Fruit fly (Drosophila melanogaster) whole organism, embryonic: ENCODE results near the gene Yp1.

Experiments used
- BEAF-32 ChIP-seq: fragments of 200-800 bp; sonication (Bioruptor generic); optimal IDR thresholded peaks from 3 replicates; lab custom pipeline; 2017; ENCODE audit warnings: missing biosample characterization, missing genetic modification characterization, mild to moderate bottlenecking, moderate library complexity, missing genetic modification reagents
- Bgb ChIP-seq: fragments of 200-800 bp; sonication (Bioruptor generic); IDR thresholded peaks from 2 replicates; pipeline ENCODE4 v1.3.6; 2022; ENCODE audit warnings: missing biosample characterization, missing genetic modification characterization; ENCODE audit not compliant: partially characterized antibody
- CG10565 ChIP-seq: fragments of 200-800 bp; sonication (Bioruptor generic); optimal IDR thresholded peaks from 3 replicates; lab custom pipeline; 2016; ENCODE audit warnings: missing biosample characterization, mild to moderate bottlenecking, missing genetic modification characterization
- CG13287 ChIP-seq: fragments of 200-800 bp; sonication (Bioruptor generic); IDR thresholded peaks from 2 replicates; pipeline ENCODE4 v1.3.6; 2022; ENCODE audit warnings: missing biosample characterization, missing genetic modification characterization; ENCODE audit not compliant: partially characterized antibody
- CG14860 ChIP-seq: fragments of 200-800 bp; sonication (Bioruptor generic); IDR thresholded peaks from 3 replicates; pipeline ENCODE4 v1.3.6; 2022; ENCODE audit warnings: missing biosample characterization, missing genetic modification characterization; ENCODE audit not compliant: partially characterized antibody
- CG16813 ChIP-seq: fragments of 200-800 bp; sonication (Bioruptor generic); IDR thresholded peaks from 3 replicates; pipeline ENCODE4 v1.3.6; 2022; ENCODE audit warnings: missing biosample characterization, missing genetic modification characterization; ENCODE audit not compliant: partially characterized antibody
- CG3065 ChIP-seq: fragments of 200-800 bp; sonication (Bioruptor generic); optimal IDR thresholded peaks from 2 replicates; lab custom pipeline; 2016; ENCODE audit warnings: missing biosample characterization, missing genetic modification characterization
- CG32532 ChIP-seq: fragments of 200-800 bp; sonication (Bioruptor generic); IDR thresholded peaks from 2 replicates; pipeline ENCODE4 v1.3.6; 2022; ENCODE audit warnings: missing biosample characterization, missing genetic modification characterization
- CG3847 ChIP-seq: fragments of 200-800 bp; sonication (Bioruptor generic); IDR thresholded peaks from 2 replicates; pipeline ENCODE4 v1.3.6; 2022; ENCODE audit warnings: missing biosample characterization, missing genetic modification characterization
- CG6254 ChIP-seq: fragments of 200-800 bp; sonication (Bioruptor generic); optimal IDR thresholded peaks from 3 replicates; lab custom pipeline; 2017; ENCODE audit warnings: mild to moderate bottlenecking, missing biosample characterization, missing genetic modification reagents, missing genetic modification characterization
- CG6272 ChIP-seq: fragments of 200-800 bp; sonication (Bioruptor generic); IDR thresholded peaks from 2 replicates; pipeline ENCODE4 v1.3.6; 2022; ENCODE audit warnings: missing biosample characterization, missing genetic modification characterization
- CG6791 ChIP-seq: fragments of 200-800 bp; sonication (Bioruptor generic); IDR thresholded peaks from 3 replicates; pipeline ENCODE4 v1.3.6; 2022; ENCODE audit warnings: missing biosample characterization, missing genetic modification characterization; ENCODE audit not compliant: partially characterized antibody
- CG9437 ChIP-seq: fragments of 200-800 bp; sonication (Bioruptor generic); optimal IDR thresholded peaks from 2 replicates; lab custom pipeline; 2018; ENCODE audit warnings: missing biosample characterization, mild to moderate bottlenecking, missing genetic modification characterization
- CG9797 ChIP-seq: fragments of 200-800 bp; sonication (Bioruptor generic); optimal IDR thresholded peaks from 3 replicates; lab custom pipeline; 2018; ENCODE audit warnings: missing biosample characterization, mild to moderate bottlenecking, missing genetic modification characterization
- Doc3 ChIP-seq: fragments of 200-800 bp; sonication (Bioruptor generic); IDR thresholded peaks from 3 replicates; pipeline ENCODE4 v1.3.6; 2022; ENCODE audit warnings: missing biosample characterization, missing genetic modification characterization; ENCODE audit not compliant: partially characterized antibody
- Dref ChIP-seq: fragments of 200-800 bp; sonication (Bioruptor generic); IDR thresholded peaks from 2 replicates; pipeline ENCODE4 v1.3.6; 2022; ENCODE audit warnings: missing biosample characterization, missing genetic modification characterization
- Fer1 ChIP-seq: fragments of 200-800 bp; sonication (Bioruptor generic); optimal IDR thresholded peaks from 2 replicates; lab custom pipeline; 2017; ENCODE audit warnings: missing biosample characterization, mild to moderate bottlenecking, missing genetic modification characterization
- HLH4C ChIP-seq: fragments of 200-800 bp; sonication (Bioruptor generic); IDR thresholded peaks from 3 replicates; pipeline ENCODE4 v1.3.6; 2022; ENCODE audit warnings: missing biosample characterization, missing genetic modification characterization; ENCODE audit not compliant: partially characterized antibody
- Hr39 ChIP-seq: fragments of >200 bp; optimal IDR thresholded peaks from 2 replicates; lab custom pipeline; 2017
- Med ChIP-seq: fragments of 200-800 bp; sonication (Bioruptor generic); peaks from one replicate; lab custom pipeline; 2016; ENCODE audit warnings: missing biosample characterization, missing genetic modification characterization, mild to moderate bottlenecking, inconsistent platforms, moderate library complexity
- Opbp ChIP-seq: fragments of 200-800 bp; sonication (Bioruptor generic); IDR thresholded peaks from 3 replicates; pipeline ENCODE4 v1.3.6; 2022; ENCODE audit warnings: missing biosample characterization, missing genetic modification characterization; ENCODE audit not compliant: partially characterized antibody
- Rfx ChIP-seq: fragments of 200-800 bp; sonication (Bioruptor generic); IDR thresholded peaks from 2 replicates; pipeline ENCODE4 v1.3.6; 2022; ENCODE audit warnings: missing biosample characterization, missing genetic modification characterization
- Scr ChIP-seq: fragments of 200-800 bp; sonication (Bioruptor generic); IDR thresholded peaks from 2 replicates; pipeline ENCODE4 v1.3.6; 2022; ENCODE audit warnings: missing biosample characterization, missing genetic modification characterization; ENCODE audit not compliant: partially characterized antibody
- Sry-δ ChIP-seq: fragments of 200-800 bp; sonication (Bioruptor generic); optimal IDR thresholded peaks from 2 replicates; lab custom pipeline; 2016; ENCODE audit warnings: missing biosample characterization, missing genetic modification characterization
- amos ChIP-seq: fragments of 200-800 bp; sonication (Bioruptor generic); IDR thresholded peaks from 2 replicates; pipeline ENCODE4 v1.3.6; 2022; ENCODE audit warnings: missing biosample characterization, missing genetic modification characterization; ENCODE audit not compliant: partially characterized antibody
- bbx ChIP-seq: fragments of 200-800 bp; sonication (Bioruptor generic); IDR thresholded peaks from 2 replicates; pipeline ENCODE4 v1.3.6; 2022; ENCODE audit warnings: missing biosample characterization, missing genetic modification characterization; ENCODE audit not compliant: partially characterized antibody
- crol ChIP-seq: fragments of 200-800 bp; sonication (Bioruptor generic); IDR thresholded peaks from 2 replicates; pipeline ENCODE4 v1.3.6; 2022; ENCODE audit warnings: missing biosample characterization, missing genetic modification characterization
- gfzf ChIP-seq: fragments of 200-800 bp; sonication (Bioruptor generic); optimal IDR thresholded peaks from 2 replicates; lab custom pipeline; 2016; ENCODE audit warnings: missing biosample characterization, mild to moderate bottlenecking, missing genetic modification characterization, moderate library complexity
- hbn ChIP-seq: fragments of 200-800 bp; sonication (Bioruptor generic); IDR thresholded peaks from 2 replicates; pipeline ENCODE4 v1.3.6; 2022; ENCODE audit warnings: missing biosample characterization, missing genetic modification characterization; ENCODE audit not compliant: partially characterized antibody
- knrl ChIP-seq: fragments of 200-800 bp; sonication (Bioruptor generic); IDR thresholded peaks from 3 replicates; pipeline ENCODE4 v1.3.6; 2022; ENCODE audit warnings: missing biosample characterization, missing genetic modification characterization; ENCODE audit not compliant: partially characterized antibody
- row ChIP-seq: fragments of 200-800 bp; sonication (Bioruptor generic); IDR thresholded peaks from 3 replicates; pipeline ENCODE4 v1.3.6; 2022; ENCODE audit warnings: missing biosample characterization, missing genetic modification characterization
- slbo ChIP-seq: fragments of 200-800 bp; sonication (Bioruptor generic); IDR thresholded peaks from 2 replicates; pipeline ENCODE4 v1.3.6; 2022; ENCODE audit warnings: missing biosample characterization, missing genetic modification characterization
- tup ChIP-seq: fragments of 200-800 bp; sonication (Bioruptor generic); optimal IDR thresholded peaks from 2 replicates; lab custom pipeline; 2016; ENCODE audit warnings: missing biosample characterization, mild to moderate bottlenecking, missing genetic modification characterization, moderate library complexity
- vnd ChIP-seq: fragments of 200-800 bp; sonication (Bioruptor generic); IDR thresholded peaks from 3 replicates; pipeline ENCODE4 v1.3.6; 2022; ENCODE audit warnings: missing biosample characterization, missing genetic modification characterization; ENCODE audit not compliant: partially characterized antibody
- vvl ChIP-seq: fragments of 200-800 bp; sonication (Bioruptor generic); IDR thresholded peaks from 2 replicates; pipeline ENCODE4 v1.3.6; 2022; ENCODE audit warnings: missing biosample characterization, missing genetic modification characterization
- z ChIP-seq: fragments of 200-800 bp; sonication (Bioruptor generic); IDR thresholded peaks from 3 replicates; pipeline ENCODE4 v1.3.6; 2022; ENCODE audit warnings: missing biosample characterization, missing genetic modification characterization
- zfh1 ChIP-seq: fragments of 200-800 bp; sonication (Bioruptor generic); IDR thresholded peaks from 3 replicates; pipeline ENCODE4 v1.3.6; 2022; ENCODE audit warnings: missing biosample characterization, missing genetic modification characterization

The Yp1 gene

DNA sequence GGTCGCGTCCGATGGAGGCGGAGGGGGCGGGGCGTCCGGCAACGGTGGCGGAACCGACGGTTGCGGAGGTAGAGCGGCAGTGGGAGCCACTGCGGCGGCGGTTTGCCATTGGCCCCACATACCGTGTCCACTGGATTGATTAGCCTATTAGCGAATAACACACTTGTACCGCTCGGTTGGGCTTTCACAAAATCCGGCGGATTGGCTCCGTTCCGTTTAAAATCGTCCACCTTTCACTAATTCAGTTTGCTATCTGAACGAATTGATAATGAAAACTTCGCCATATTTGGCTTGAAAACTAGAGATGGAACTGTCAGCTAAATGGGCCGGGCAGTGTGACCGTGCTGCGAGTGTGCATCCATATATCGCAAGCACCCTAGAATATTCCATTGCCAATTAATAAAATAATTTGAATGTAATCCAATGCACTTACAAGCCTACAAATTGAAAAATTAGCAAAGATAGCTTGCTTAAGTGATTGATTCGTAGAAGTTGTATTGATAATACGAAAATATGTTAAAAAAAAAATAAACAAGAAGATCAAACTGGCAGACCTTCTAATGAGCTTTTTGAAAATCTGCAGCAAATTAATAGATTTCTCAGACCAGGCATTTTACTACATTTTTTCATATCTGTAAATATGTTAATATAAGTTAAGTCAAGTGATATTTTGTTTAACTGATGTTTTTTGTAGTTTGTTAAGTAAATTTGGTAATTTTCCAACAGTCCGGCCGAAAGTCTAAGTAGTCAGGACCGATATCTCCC, 28.8 kb downstream of the Yp1 start, which contains the start of gene ZAP3 (continued):
- no peak for TF ChIP-seq CG6254 (GFP tag; lab: Kevin White, UChicago)
- TF ChIP-seq amos (GFP tag; lab: Robert Waterston, UW) = peak; percentile 67
- peak; percentile 46; the same call in 2 of the 3 replicates for TF ChIP-seq knrl
- peak; percentile 40; the same call in 1 of the 2 replicates for TF ChIP-seq bbx (GFP tag; lab: Robert Waterston, UW)
- TF ChIP-seq HLH4C (GFP tag; lab: Robert Waterston, UW) = peak; percentile 30; the same call in 2 of the 3 replicates
- no peak for TF ChIP-seq z (GFP tag; lab: Robert Waterston, UW)
- TF ChIP-seq BEAF-32 (GFP tag; lab: Kevin White, UChicago) = peak; percentile 70
- peak; percentile 41; the same call in 1 of the 2 replicates for TF ChIP-seq Dref
- peak; percentile 51; the same call in 1 of the 3 replicates for TF ChIP-seq CG6791 (GFP tag; lab: Robert Waterston, UW)
- TF ChIP-seq Scr (GFP tag; lab: Robert Waterston, UW) = peak; percentile 56; the same call in 1 of the 2 replicates
- TF ChIP-seq Hr39 (lab: Kevin White, UChicago) = no peak
- peak; percentile 16 for TF ChIP-seq Fer1 (GFP tag; lab: Kevin White, UChicago)
- no peak for TF ChIP-seq CG3065 (GFP tag; lab: Kevin White, UChicago)
- 0 out of 3 replicates have a peak, but pooled peaks have one; percentile 30 for TF ChIP-seq CG14860
- peak; percentile 37 for TF ChIP-seq CG9437 (GFP tag; lab: Kevin White, UChicago)
- no peak for TF ChIP-seq tup (GFP tag; lab: Kevin White, UChicago)
- peak; percentile 65 for TF ChIP-seq gfzf
- peak; percentile 52; the same call in 1 of the 3 replicates for TF ChIP-seq Opbp (GFP tag; lab: Robert Waterston, UW)
- peak; percentile 37; the same call in 1 of the 3 replicates for TF ChIP-seq Doc3 (GFP tag; lab: Robert Waterston, UW)
- TF ChIP-seq vnd (GFP tag; lab: Robert Waterston, UW) = 0 out of 3 replicates have a peak, but pooled peaks have one; percentile 34
- TF ChIP-seq crol (GFP tag; lab: Robert Waterston, UW) = peak; percentile 86
- 0 out of 2 replicates have a peak, but pooled peaks have one; percentile 20 for TF ChIP-seq Rfx (GFP tag; lab: Robert Waterston, UW)
- peak; percentile 39 for TF ChIP-seq Med (GFP tag; lab: Kevin White, UChicago)
- peak; percentile 67 for TF ChIP-seq row
- peak; percentile 80 for TF ChIP-seq Sry-δ (GFP tag; lab: Kevin White, UChicago)
- TF ChIP-seq zfh1 (GFP tag; lab: Robert Waterston, UW) = peak; percentile 17; the same call in 1 of the 3 replicates
- peak; percentile 51 for TF ChIP-seq CG9797 (GFP tag; lab: Kevin White, UChicago)
- TF ChIP-seq CG6272 = 0 out of 2 replicates have a peak, but pooled peaks have one; percentile 6
- peak; percentile 52; the same call in 2 of the 3 replicates for TF ChIP-seq CG16813 (GFP tag; lab: Robert Waterston, UW)
- 0 out of 2 replicates have a peak, but pooled peaks have one; percentile 27 for TF ChIP-seq CG32532 (GFP tag; lab: Robert Waterston, UW)
- TF ChIP-seq slbo (GFP tag; lab: Robert Waterston, UW) = peak; percentile 13; the same call in 1 of the 2 replicates
- TF ChIP-seq vvl (GFP tag; lab: Robert Waterston, UW) = no peak
- peak; percentile 27; the same call in 1 of the 2 replicates for TF ChIP-seq CG13287
- TF ChIP-seq hbn (GFP tag; lab: Robert Waterston, UW) = peak; percentile 31; the same call in 1 of the 2 replicates
- TF ChIP-seq Bgb (GFP tag; lab: Robert Waterston, UW) = peak; percentile 39; the same call in 1 of the 2 replicates
- TF ChIP-seq CG10565 (GFP tag; lab: Kevin White, UChicago) = no peak
- TF ChIP-seq CG3847 (GFP tag; lab: Robert Waterston, UW) = 0 out of 2 replicates have a peak, but pooled peaks have one; percentile 15
